Worm (Caenorhabditis elegans) whole organism, L4 larva: ENCODE results near the gene jhdm-1.

Experiments
- fkh-10 ChIP-seq: fragments of 150-350 bp; optimal IDR thresholded peaks from 2 replicates; lab custom pipeline; 2014; ENCODE audit warnings: missing biosample characterization, missing genetic modification reagents, missing genetic modification characterization
- lin-1 ChIP-seq: fragments of 200-800 bp; sonication (Bioruptor generic); IDR thresholded peaks from 2 replicates; pipeline ENCODE4 v1.3.6; 2022; ENCODE audit warnings: missing genetic modification reagents, missing genetic modification characterization, missing compliant biosample characterization
- nhr-237 ChIP-seq: sonication (generic microtip); optimal IDR thresholded peaks from 2 replicates; lab custom pipeline; 2017; ENCODE audit warnings: missing biosample characterization, missing genetic modification characterization
- nhr-77 ChIP-seq: fragments of 150-350 bp; optimal IDR thresholded peaks from 2 replicates; lab custom pipeline; 2014; ENCODE audit warnings: missing biosample characterization, missing genetic modification characterization

DNA sequence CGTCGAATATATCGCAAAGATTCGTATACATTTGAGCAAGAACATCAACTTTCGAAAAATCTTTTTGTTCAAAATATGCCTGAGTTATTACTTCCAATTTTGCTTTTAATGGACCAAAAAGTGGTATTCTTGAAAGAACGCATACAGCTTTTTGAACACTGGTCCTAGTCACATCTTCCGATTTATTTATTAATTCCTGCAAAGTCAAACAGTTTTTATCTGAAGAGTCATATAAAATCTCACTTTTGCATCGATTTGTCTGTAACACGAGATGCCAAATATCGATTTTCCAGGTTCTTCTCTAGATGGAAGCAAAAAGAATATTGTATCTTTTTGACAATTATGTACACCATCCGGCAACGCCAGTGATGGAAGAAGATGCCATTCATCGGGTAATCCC lies 4.4 kb upstream of the jhdm-1 start:
- no peak for TF ChIP-seq lin-1 (GFP tag; lab: Robert Waterston, UW)
- no peak for TF ChIP-seq nhr-237 (tag; lab: Kevin White, UChicago)
- TF ChIP-seq fkh-10 (GFP tag; lab: Kevin White, UChicago), result no peak
- no peak for TF ChIP-seq nhr-77 (tag; lab: Kevin White, UChicago)
